Fruit fly (Drosophila melanogaster) whole organism, embryonic: ENCODE data around the gene CecA1.

ENCODE experiments used
- Aef1 ChIP-seq: fragments of 200-800 bp; sonication (Bioruptor generic); IDR thresholded peaks from 3 replicates; pipeline ENCODE4 v1.3.6; 2022; ENCODE audit warnings: missing biosample characterization, missing genetic modification characterization
- B-H1 ChIP-seq: fragments of 200-800 bp; sonication (Bioruptor generic); IDR thresholded peaks from 3 replicates; pipeline ENCODE4 v1.3.6; 2022; ENCODE audit warnings: missing biosample characterization, missing genetic modification characterization
- BEAF-32 ChIP-seq: fragments of 200-800 bp; sonication (Bioruptor generic); optimal IDR thresholded peaks from 3 replicates; lab custom pipeline; 2017; ENCODE audit warnings: missing biosample characterization, missing genetic modification characterization, mild to moderate bottlenecking, moderate library complexity, missing genetic modification reagents
- BtbVII ChIP-seq: fragments of 200-800 bp; sonication (Bioruptor generic); optimal IDR thresholded peaks from 3 replicates; lab custom pipeline; 2017; ENCODE audit warnings: missing biosample characterization, mild to moderate bottlenecking, missing genetic modification characterization
- Bteb2 ChIP-seq: fragments of 200-800 bp; sonication (Bioruptor generic); optimal IDR thresholded peaks from 2 replicates; lab custom pipeline; 2016; ENCODE audit warnings: missing biosample characterization, missing genetic modification characterization
- CG10321 ChIP-seq: fragments of 200-800 bp; sonication (Bioruptor generic); IDR thresholded peaks from 2 replicates; pipeline ENCODE4 v1.3.6; 2022; ENCODE audit warnings: missing biosample characterization, missing genetic modification characterization
- CG10979 ChIP-seq: fragments of 200-800 bp; sonication (Bioruptor generic); optimal IDR thresholded peaks from 2 replicates; lab custom pipeline; 2018; ENCODE audit warnings: missing biosample characterization, mild to moderate bottlenecking, missing genetic modification characterization, moderate library complexity
- CG11695 ChIP-seq: fragments of 200-800 bp; sonication (Bioruptor generic); IDR thresholded peaks from 3 replicates; pipeline ENCODE4 v1.3.6; 2022; ENCODE audit warnings: missing biosample characterization, missing genetic modification characterization
- CG1233 ChIP-seq: fragments of 200-800 bp; sonication (Bioruptor generic); optimal IDR thresholded peaks from 4 replicates; lab custom pipeline; 2018; ENCODE audit warnings: missing biosample characterization, mild to moderate bottlenecking, missing genetic modification characterization
- CG15269 ChIP-seq: fragments of 200-800 bp; sonication (Bioruptor generic); optimal IDR thresholded peaks from 2 replicates; lab custom pipeline; 2018; ENCODE audit warnings: missing biosample characterization, mild to moderate bottlenecking, missing genetic modification characterization, moderate library complexity
- CG17359 ChIP-seq: fragments of 200-800 bp; sonication (Bioruptor generic); optimal IDR thresholded peaks from 3 replicates; lab custom pipeline; 2018; ENCODE audit warnings: missing biosample characterization, mild to moderate bottlenecking, missing genetic modification characterization, moderate library complexity
- CG17385 ChIP-seq: fragments of 200-800 bp; sonication (Bioruptor generic); optimal IDR thresholded peaks from 3 replicates; lab custom pipeline; 2018; ENCODE audit warnings: missing biosample characterization, mild to moderate bottlenecking, missing genetic modification characterization
- CG18764 ChIP-seq: fragments of 200-800 bp; sonication (Bioruptor generic); optimal IDR thresholded peaks from 3 replicates; lab custom pipeline; 2016; ENCODE audit warnings: missing biosample characterization, missing genetic modification characterization
- CG33557 ChIP-seq: fragments of 200-800 bp; sonication (Bioruptor generic); optimal IDR thresholded peaks from 2 replicates; lab custom pipeline; 2019; ENCODE audit warnings: missing biosample characterization, mild to moderate bottlenecking, missing genetic modification characterization, moderate library complexity
- CG34224 ChIP-seq: fragments of 200-800 bp; sonication (Bioruptor generic); IDR thresholded peaks from 3 replicates; pipeline ENCODE4 v1.3.6; 2022; ENCODE audit warnings: missing biosample characterization, missing genetic modification characterization; ENCODE audit not compliant: partially characterized antibody
- CG4424 ChIP-seq: fragments of 200-800 bp; sonication (Bioruptor generic); optimal IDR thresholded peaks from 3 replicates; lab custom pipeline; 2016; ENCODE audit warnings: missing biosample characterization, missing genetic modification characterization
- CG5180 ChIP-seq: fragments of 200-800 bp; sonication (Bioruptor generic); optimal IDR thresholded peaks from 3 replicates; lab custom pipeline; 2017; ENCODE audit warnings: missing biosample characterization, missing genetic modification characterization, mild to moderate bottlenecking, moderate library complexity, missing genetic modification reagents
- CG6791 ChIP-seq: fragments of 200-800 bp; sonication (Bioruptor generic); IDR thresholded peaks from 3 replicates; pipeline ENCODE4 v1.3.6; 2022; ENCODE audit warnings: missing biosample characterization, missing genetic modification characterization; ENCODE audit not compliant: partially characterized antibody
- CG6813 ChIP-seq: fragments of 200-800 bp; sonication (Bioruptor generic); optimal IDR thresholded peaks from 2 replicates; lab custom pipeline; 2017; ENCODE audit warnings: missing biosample characterization, missing genetic modification characterization, mild to moderate bottlenecking, moderate library complexity, missing genetic modification reagents
- CG8281 ChIP-seq: fragments of 200-800 bp; sonication (Bioruptor generic); optimal IDR thresholded peaks from 2 replicates; lab custom pipeline; 2018; ENCODE audit warnings: missing biosample characterization, mild to moderate bottlenecking, missing genetic modification characterization, moderate library complexity
- CG8290 ChIP-seq, 3 experiments: fragments of 200-800 bp; sonication (Bioruptor generic); optimal IDR thresholded peaks; 2 replicates each; lab custom pipeline; 2016 to 2019; ENCODE audit warnings: missing biosample characterization in 3 of 3, missing genetic modification characterization in 3 of 3, mild to moderate bottlenecking in 2 of 3, moderate library complexity in 1 of 3
- CG9797 ChIP-seq: fragments of 200-800 bp; sonication (Bioruptor generic); optimal IDR thresholded peaks from 3 replicates; lab custom pipeline; 2018; ENCODE audit warnings: missing biosample characterization, mild to moderate bottlenecking, missing genetic modification characterization
- D19B ChIP-seq: fragments of 200-800 bp; sonication (Bioruptor generic); optimal IDR thresholded peaks from 2 replicates; lab custom pipeline; 2017; ENCODE audit warnings: missing biosample characterization, mild to moderate bottlenecking, missing genetic modification characterization
- Dip2 ChIP-seq: fragments of 200-800 bp; sonication (Bioruptor generic); IDR thresholded peaks from 2 replicates; pipeline ENCODE4 v1.3.6; 2022; ENCODE audit warnings: missing biosample characterization, missing genetic modification characterization
- ERR ChIP-seq: fragments of 200-800 bp; sonication (Bioruptor generic); optimal IDR thresholded peaks from 2 replicates; lab custom pipeline; 2016; ENCODE audit warnings: missing biosample characterization, missing genetic modification characterization
- Hmx ChIP-seq: fragments of 200-800 bp; sonication (Bioruptor generic); optimal IDR thresholded peaks from 2 replicates; lab custom pipeline; 2016; ENCODE audit warnings: missing biosample characterization, missing genetic modification characterization
- Opbp ChIP-seq: fragments of 200-800 bp; sonication (Bioruptor generic); IDR thresholded peaks from 3 replicates; pipeline ENCODE4 v1.3.6; 2022; ENCODE audit warnings: missing biosample characterization, missing genetic modification characterization; ENCODE audit not compliant: partially characterized antibody
- Optix ChIP-seq: fragments of 200-800 bp; sonication (Bioruptor generic); IDR thresholded peaks from 3 replicates; pipeline ENCODE4 v1.3.6; 2022; ENCODE audit warnings: missing biosample characterization, missing genetic modification characterization
- Rfx ChIP-seq: fragments of 200-800 bp; sonication (Bioruptor generic); IDR thresholded peaks from 2 replicates; pipeline ENCODE4 v1.3.6; 2022; ENCODE audit warnings: missing biosample characterization, missing genetic modification characterization
- Scr ChIP-seq: fragments of 200-800 bp; sonication (Bioruptor generic); IDR thresholded peaks from 2 replicates; pipeline ENCODE4 v1.3.6; 2022; ENCODE audit warnings: missing biosample characterization, missing genetic modification characterization; ENCODE audit not compliant: partially characterized antibody
- Sox100B ChIP-seq: fragments of 200-800 bp; sonication (Bioruptor generic); optimal IDR thresholded peaks from 3 replicates; lab custom pipeline; 2018; ENCODE audit warnings: missing biosample characterization, mild to moderate bottlenecking, missing genetic modification characterization
- Sry-β ChIP-seq: fragments of 200-800 bp; sonication (Bioruptor generic); optimal IDR thresholded peaks from 2 replicates; lab custom pipeline; 2018; ENCODE audit warnings: missing biosample characterization, mild to moderate bottlenecking, missing genetic modification characterization, moderate library complexity
- amos ChIP-seq: fragments of 200-800 bp; sonication (Bioruptor generic); IDR thresholded peaks from 2 replicates; pipeline ENCODE4 v1.3.6; 2022; ENCODE audit warnings: missing biosample characterization, missing genetic modification characterization; ENCODE audit not compliant: partially characterized antibody
- chif ChIP-seq, 2 experiments: fragments of 200-800 bp; sonication (Bioruptor generic); optimal IDR thresholded peaks; 3 replicates each; lab custom pipeline; 2016; ENCODE audit warnings: missing biosample characterization in 2 of 2, missing genetic modification characterization in 2 of 2
- dmrt99B ChIP-seq: fragments of 200-800 bp; sonication (Bioruptor generic); optimal IDR thresholded peaks from 2 replicates; lab custom pipeline; 2018; ENCODE audit warnings: missing biosample characterization, mild to moderate bottlenecking, missing genetic modification characterization, moderate library complexity
- ems ChIP-seq: fragments of 200-800 bp; sonication (Bioruptor generic); optimal IDR thresholded peaks from 3 replicates; lab custom pipeline; 2016; ENCODE audit warnings: missing biosample characterization, missing genetic modification characterization
- exex ChIP-seq: fragments of 200-800 bp; sonication (Bioruptor generic); optimal IDR thresholded peaks from 4 replicates; lab custom pipeline; 2018; ENCODE audit warnings: missing biosample characterization, mild to moderate bottlenecking, missing genetic modification characterization, moderate library complexity
- fd3F ChIP-seq: fragments of 200-800 bp; sonication (Bioruptor generic); optimal IDR thresholded peaks from 2 replicates; lab custom pipeline; 2018; ENCODE audit warnings: missing biosample characterization, mild to moderate bottlenecking, missing genetic modification characterization, moderate library complexity
- gt ChIP-seq: fragments of 200-800 bp; sonication (Bioruptor generic); IDR thresholded peaks from 2 replicates; pipeline ENCODE4 v1.3.6; 2022; ENCODE audit warnings: missing biosample characterization, missing genetic modification characterization
- hb ChIP-seq: fragments of 200-800 bp; sonication (Bioruptor generic); IDR thresholded peaks from 3 replicates; pipeline ENCODE4 v1.3.6; 2022; ENCODE audit warnings: missing biosample characterization, missing genetic modification characterization; ENCODE audit not compliant: partially characterized antibody
- lmd ChIP-seq: fragments of 200-800 bp; sonication (Bioruptor generic); IDR thresholded peaks from 2 replicates; pipeline ENCODE4 v1.3.6; 2022; ENCODE audit warnings: missing biosample characterization, missing genetic modification characterization
- nerfin-2 ChIP-seq: fragments of 200-800 bp; sonication (Bioruptor generic); IDR thresholded peaks from 2 replicates; pipeline ENCODE4 v1.3.6; 2022; ENCODE audit warnings: missing biosample characterization, missing genetic modification characterization; ENCODE audit not compliant: partially characterized antibody
- ro ChIP-seq: fragments of 200-800 bp; sonication (Bioruptor generic); IDR thresholded peaks from 2 replicates; pipeline ENCODE4 v1.3.6; 2022; ENCODE audit warnings: missing biosample characterization, missing genetic modification characterization
- so ChIP-seq: fragments of 200-800 bp; sonication (Bioruptor generic); IDR thresholded peaks from 3 replicates; pipeline ENCODE4 v1.3.6; 2022; ENCODE audit warnings: missing biosample characterization, missing genetic modification characterization
- sqz ChIP-seq: fragments of 200-800 bp; sonication (Bioruptor generic); optimal IDR thresholded peaks from 3 replicates; lab custom pipeline; 2018; ENCODE audit warnings: missing biosample characterization, mild to moderate bottlenecking, missing genetic modification characterization
- wdn ChIP-seq: fragments of 200-800 bp; sonication (Bioruptor generic); IDR thresholded peaks from 2 replicates; pipeline ENCODE4 v1.3.6; 2022; ENCODE audit warnings: missing biosample characterization, missing genetic modification characterization

Gene CecA1

DNA sequence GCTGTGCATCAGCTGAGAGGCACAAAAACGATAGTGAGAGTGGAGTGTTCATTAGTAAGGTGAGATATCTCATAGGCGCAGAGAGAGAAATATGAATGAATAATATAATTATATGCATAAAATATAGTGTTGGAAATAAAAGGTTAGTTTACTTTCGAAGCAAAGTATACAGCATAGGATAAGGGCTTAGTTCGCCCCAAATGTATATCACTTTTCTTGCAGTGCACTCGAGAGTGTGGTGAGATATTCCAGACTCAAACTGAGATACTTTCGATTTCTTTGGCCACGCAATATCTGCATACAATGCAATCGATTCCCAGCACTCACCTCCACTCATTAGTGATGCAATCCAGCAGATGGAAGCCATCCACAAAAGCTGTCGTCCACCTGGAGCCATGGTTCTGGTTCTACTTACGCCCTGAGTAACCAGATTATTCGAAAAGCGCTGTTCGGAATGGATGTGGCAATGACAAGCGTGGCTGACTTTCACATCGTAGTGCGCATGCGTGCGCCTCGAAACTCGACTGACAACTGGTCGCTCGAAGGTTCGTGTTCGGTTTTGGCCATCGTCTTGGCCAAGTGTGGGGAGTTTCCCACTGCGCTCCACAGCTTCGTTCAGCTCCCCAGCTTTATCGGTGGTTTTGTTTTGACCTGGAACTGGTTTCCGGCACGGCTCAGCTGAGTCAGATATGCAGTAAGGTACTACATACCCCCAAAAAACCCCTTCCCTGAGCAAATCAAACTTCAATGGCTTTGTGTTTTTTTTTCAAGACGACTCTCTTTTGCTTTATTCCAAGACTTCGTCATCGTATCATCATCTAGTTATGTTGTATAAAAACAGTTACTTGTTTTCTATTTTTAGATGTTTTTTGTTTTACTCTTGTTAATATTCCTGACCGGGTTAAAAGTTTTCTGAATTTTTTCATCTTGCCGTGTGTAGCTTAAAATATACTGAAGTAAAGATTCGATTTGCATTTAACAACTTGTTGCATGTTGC, 39.7 kb upstream of the CecA1 start, which contains the start of gene Rsod (continued):
- no peak for TF ChIP-seq nerfin-2 (GFP tag; lab: Robert Waterston, UW)
- peak in 1 of 2 experiments; percentile 20 for TF ChIP-seq chif (GFP tag; optimal IDR thresholded peaks at IDR 0.05; lab: Kevin White, UChicago)
- no peak for TF ChIP-seq CG8281 (tag; lab: Kevin White, UChicago)
- peak; percentile 42; the same call in 1 of the 2 replicates for TF ChIP-seq ro (GFP tag; lab: Robert Waterston, UW)
- TF ChIP-seq CG6813: no peak
- 0 out of 2 replicates have a peak, but pooled peaks have one; percentile 33 for TF ChIP-seq wdn (GFP tag; lab: Robert Waterston, UW)
- no peak for TF ChIP-seq CG6791 (GFP tag; lab: Robert Waterston, UW)
- no peak for TF ChIP-seq CG9797 (GFP tag; lab: Kevin White, UChicago)
- no peak; the same call in 1 of the 2 replicates for TF ChIP-seq amos
- TF ChIP-seq CG18764: no peak
- TF ChIP-seq Sry-β (GFP tag; lab: Kevin White, UChicago): no peak
- TF ChIP-seq CG34224 (GFP tag; lab: Robert Waterston, UW): no peak
- peak; percentile 10 for TF ChIP-seq BtbVII (GFP tag; lab: Kevin White, UChicago)
- no peak for TF ChIP-seq Scr (GFP tag; lab: Robert Waterston, UW)
- TF ChIP-seq CG5180 (GFP tag; lab: Kevin White, UChicago): no peak
- TF ChIP-seq lmd (GFP tag; lab: Robert Waterston, UW): peak; percentile 75
- peak; percentile 68 for TF ChIP-seq CG10979 (tag; lab: Kevin White, UChicago)
- no peak for TF ChIP-seq CG8290 (GFP tag; optimal IDR thresholded peaks at IDR 0.05; lab: Kevin White, UChicago)
- no peak for TF ChIP-seq CG8290 (tag; optimal IDR thresholded peaks at IDR 0.05; lab: Kevin White, UChicago)
- TF ChIP-seq dmrt99B (tag; lab: Kevin White, UChicago): peak; percentile 73
- TF ChIP-seq BEAF-32 (GFP tag; lab: Kevin White, UChicago): no peak
- TF ChIP-seq CG1233 (GFP tag; lab: Kevin White, UChicago): peak; percentile 21
- peak; percentile 59; the same call in 2 of the 3 replicates for TF ChIP-seq CG11695 (GFP tag; lab: Robert Waterston, UW)
- peak; percentile 79 for TF ChIP-seq CG17359 (tag; lab: Kevin White, UChicago)
- no peak for TF ChIP-seq Bteb2
- TF ChIP-seq CG4424: no peak
- TF ChIP-seq Opbp (GFP tag; lab: Robert Waterston, UW): no peak
- no peak for TF ChIP-seq CG10321 (GFP tag; lab: Robert Waterston, UW)
- no peak for TF ChIP-seq ems (GFP tag; lab: Kevin White, UChicago)
- TF ChIP-seq Optix (GFP tag; lab: Robert Waterston, UW): peak; percentile 56
- no peak for TF ChIP-seq Hmx
- peak; percentile 50 for TF ChIP-seq CG33557 (GFP tag; lab: Kevin White, UChicago)
- TF ChIP-seq B-H1 (GFP tag; lab: Robert Waterston, UW): peak; percentile 63
- no peak for TF ChIP-seq D19B (GFP tag; lab: Kevin White, UChicago)
- peak; percentile 62 for TF ChIP-seq Rfx (GFP tag; lab: Robert Waterston, UW)
- TF ChIP-seq gt (GFP tag; lab: Robert Waterston, UW): peak; percentile 66
- peak; percentile 53 for TF ChIP-seq CG15269 (tag; lab: Kevin White, UChicago)
- no peak for TF ChIP-seq hb (GFP tag; lab: Robert Waterston, UW)
- no peak for TF ChIP-seq Dip2 (GFP tag; lab: Robert Waterston, UW)
- no peak for TF ChIP-seq exex
- no peak for TF ChIP-seq ERR (GFP tag; lab: Kevin White, UChicago)
- peak; percentile 58 for TF ChIP-seq Sox100B (GFP tag; lab: Kevin White, UChicago)
- peak; percentile 48; the same call in 2 of the 3 replicates for TF ChIP-seq Aef1 (GFP tag; lab: Robert Waterston, UW)
- peak; percentile 84; the same call in 2 of the 3 replicates for TF ChIP-seq so
- peak; percentile 39 for TF ChIP-seq sqz (GFP tag; lab: Kevin White, UChicago)
- TF ChIP-seq CG17385 (GFP tag; lab: Kevin White, UChicago): no peak
- no peak for TF ChIP-seq fd3F
